Fruit fly (Drosophila melanogaster) whole organism, embryonic: ENCODE data around the gene tHMG1.

ENCODE experiments used
- Asciz ChIP-seq: fragments of 200-800 bp; sonication (Bioruptor generic); optimal IDR thresholded peaks from 2 replicates; lab custom pipeline; 2017; ENCODE audit warnings: missing biosample characterization, mild to moderate bottlenecking, missing genetic modification characterization, missing genetic modification reagents
- Atf6 ChIP-seq: fragments of 200-800 bp; sonication (Bioruptor generic); IDR thresholded peaks from 2 replicates; pipeline ENCODE4 v1.3.6; 2022; ENCODE audit warnings: missing biosample characterization, missing genetic modification characterization
- CG10543 ChIP-seq: fragments of 200-800 bp; sonication (Bioruptor generic); optimal IDR thresholded peaks from 3 replicates; lab custom pipeline; 2017; ENCODE audit warnings: missing biosample characterization, mild to moderate bottlenecking, missing genetic modification characterization, moderate library complexity
- CG11085 ChIP-seq: fragments of 200-800 bp; sonication (Bioruptor generic); IDR thresholded peaks from 2 replicates; pipeline ENCODE4 v1.3.6; 2022; ENCODE audit warnings: missing biosample characterization, missing genetic modification characterization
- CG11247 ChIP-seq: fragments of 200-800 bp; sonication (Bioruptor generic); IDR thresholded peaks from 2 replicates; pipeline ENCODE4 v1.3.6; 2022; ENCODE audit warnings: missing biosample characterization, missing genetic modification characterization
- CG14014 ChIP-seq: fragments of 200-800 bp; sonication (Bioruptor generic); IDR thresholded peaks from 2 replicates; pipeline ENCODE4 v1.3.6; 2022; ENCODE audit warnings: missing biosample characterization, missing genetic modification characterization
- CG14050 ChIP-seq: fragments of 200-800 bp; sonication (Bioruptor generic); IDR thresholded peaks from 3 replicates; pipeline ENCODE4 v1.3.6; 2022; ENCODE audit warnings: missing biosample characterization, missing genetic modification characterization
- CG1647 ChIP-seq: fragments of 200-800 bp; sonication (Bioruptor generic); optimal IDR thresholded peaks from 3 replicates; lab custom pipeline; 2016; ENCODE audit warnings: missing biosample characterization, missing genetic modification characterization
- CG16779 ChIP-seq: fragments of 200-800 bp; sonication (Bioruptor generic); IDR thresholded peaks from 2 replicates; pipeline ENCODE4 v1.3.6; 2022; ENCODE audit warnings: missing biosample characterization, missing genetic modification characterization
- CG17612 ChIP-seq: fragments of 200-800 bp; sonication (Bioruptor generic); IDR thresholded peaks from 2 replicates; pipeline ENCODE4 v1.3.6; 2022; ENCODE audit warnings: missing biosample characterization, missing genetic modification characterization
- CG18619 ChIP-seq: fragments of 200-800 bp; sonication (Bioruptor generic); optimal IDR thresholded peaks from 3 replicates; lab custom pipeline; 2017; ENCODE audit warnings: missing biosample characterization, mild to moderate bottlenecking, missing genetic modification characterization
- CG2129 ChIP-seq: fragments of 200-800 bp; sonication (Bioruptor generic); IDR thresholded peaks from 2 replicates; pipeline ENCODE4 v1.3.6; 2022; ENCODE audit warnings: missing biosample characterization, missing genetic modification characterization; ENCODE audit not compliant: partially characterized antibody
- CG3163 ChIP-seq: fragments of 200-800 bp; sonication (Bioruptor generic); optimal IDR thresholded peaks from 3 replicates; lab custom pipeline; 2016; ENCODE audit warnings: missing biosample characterization, missing genetic modification characterization
- CG3995 ChIP-seq: fragments of 200-800 bp; sonication (Bioruptor generic); optimal IDR thresholded peaks from 3 replicates; lab custom pipeline; 2016; ENCODE audit warnings: missing biosample characterization, missing genetic modification characterization
- CG4282 ChIP-seq: fragments of 200-800 bp; sonication (Bioruptor generic); optimal IDR thresholded peaks from 2 replicates; lab custom pipeline; 2016; ENCODE audit warnings: missing biosample characterization, missing genetic modification characterization
- CG5245 ChIP-seq: fragments of 200-800 bp; sonication (Bioruptor generic); optimal IDR thresholded peaks from 3 replicates; lab custom pipeline; 2016; ENCODE audit warnings: missing biosample characterization, missing genetic modification characterization
- CG6175 ChIP-seq: fragments of 200-800 bp; sonication (Bioruptor generic); IDR thresholded peaks from 3 replicates; pipeline ENCODE4 v1.3.6; 2022; ENCODE audit warnings: missing biosample characterization, missing genetic modification characterization
- D19A ChIP-seq: fragments of 200-800 bp; optimal IDR thresholded peaks from 3 replicates; lab custom pipeline; 2019; ENCODE audit warnings: missing biosample characterization, mild to moderate bottlenecking, missing genetic modification characterization, moderate library complexity
- Elba2 ChIP-seq: fragments of 200-800 bp; sonication (Bioruptor generic); optimal IDR thresholded peaks from 3 replicates; lab custom pipeline; 2016; ENCODE audit warnings: missing biosample characterization, missing genetic modification characterization
- Fer1 ChIP-seq: fragments of 200-800 bp; sonication (Bioruptor generic); optimal IDR thresholded peaks from 2 replicates; lab custom pipeline; 2017; ENCODE audit warnings: missing biosample characterization, mild to moderate bottlenecking, missing genetic modification characterization
- NK7.1 ChIP-seq: fragments of 200-800 bp; sonication (Bioruptor generic); optimal IDR thresholded peaks from 3 replicates; lab custom pipeline; 2016; ENCODE audit warnings: missing biosample characterization, missing genetic modification characterization
- Ravus ChIP-seq: fragments of 200-800 bp; sonication (Bioruptor generic); IDR thresholded peaks from 2 replicates; pipeline ENCODE4 v1.3.6; 2022; ENCODE audit warnings: missing biosample characterization, missing genetic modification characterization
- Scr ChIP-seq: fragments of 200-800 bp; sonication (Bioruptor generic); IDR thresholded peaks from 2 replicates; pipeline ENCODE4 v1.3.6; 2022; ENCODE audit warnings: missing biosample characterization, missing genetic modification characterization; ENCODE audit not compliant: partially characterized antibody
- Sin3A ChIP-seq: fragments of >200 bp; optimal IDR thresholded peaks from 2 replicates; lab custom pipeline; 2018
- Sry-β ChIP-seq: fragments of 200-800 bp; sonication (Bioruptor generic); optimal IDR thresholded peaks from 2 replicates; lab custom pipeline; 2018; ENCODE audit warnings: missing biosample characterization, mild to moderate bottlenecking, missing genetic modification characterization, moderate library complexity
- Xbp1 ChIP-seq: fragments of 200-800 bp; sonication (Bioruptor generic); optimal IDR thresholded peaks from 3 replicates; lab custom pipeline; 2016; ENCODE audit warnings: missing biosample characterization, mild to moderate bottlenecking, missing genetic modification characterization
- YL-1 ChIP-seq: fragments of 200-800 bp; sonication (Bioruptor generic); optimal IDR thresholded peaks from 3 replicates; lab custom pipeline; 2017; ENCODE audit warnings: missing biosample characterization, mild to moderate bottlenecking, missing genetic modification characterization
- ab ChIP-seq: fragments of 200-800 bp; sonication (Bioruptor generic); optimal IDR thresholded peaks from 2 replicates; lab custom pipeline; 2016; ENCODE audit warnings: missing biosample characterization, missing genetic modification characterization
- az2 ChIP-seq: fragments of 200-800 bp; sonication (Bioruptor generic); optimal IDR thresholded peaks from 3 replicates; lab custom pipeline; 2016; ENCODE audit warnings: missing biosample characterization, missing genetic modification characterization
- dimm ChIP-seq: fragments of 200-800 bp; sonication (Bioruptor generic); IDR thresholded peaks from 2 replicates; pipeline ENCODE4 v1.3.6; 2022; ENCODE audit warnings: missing biosample characterization, missing genetic modification characterization
- exex ChIP-seq: fragments of 200-800 bp; sonication (Bioruptor generic); optimal IDR thresholded peaks from 4 replicates; lab custom pipeline; 2018; ENCODE audit warnings: missing biosample characterization, mild to moderate bottlenecking, missing genetic modification characterization, moderate library complexity
- grn ChIP-seq: fragments of 200-800 bp; sonication (Bioruptor generic); optimal IDR thresholded peaks from 3 replicates; lab custom pipeline; 2017; ENCODE audit warnings: missing biosample characterization, missing genetic modification characterization
- ken ChIP-seq: fragments of 200-800 bp; sonication (Bioruptor generic); IDR thresholded peaks from 3 replicates; pipeline ENCODE4 v1.3.6; 2022; ENCODE audit warnings: missing biosample characterization, missing genetic modification characterization
- klu ChIP-seq: fragments of 200-800 bp; sonication (Bioruptor generic); IDR thresholded peaks from 2 replicates; pipeline ENCODE4 v1.3.6; 2022; ENCODE audit warnings: missing biosample characterization, missing genetic modification characterization
- knrl ChIP-seq: fragments of 200-800 bp; sonication (Bioruptor generic); IDR thresholded peaks from 3 replicates; pipeline ENCODE4 v1.3.6; 2022; ENCODE audit warnings: missing biosample characterization, missing genetic modification characterization; ENCODE audit not compliant: partially characterized antibody
- lab ChIP-seq: fragments of 200-800 bp; sonication (Bioruptor generic); optimal IDR thresholded peaks from 3 replicates; lab custom pipeline; 2017; ENCODE audit warnings: missing biosample characterization, missing genetic modification characterization, mild to moderate bottlenecking, moderate library complexity, missing genetic modification reagents
- lola ChIP-seq, 3 experiments: fragments of >200 bp in 2 of 3; fragments of 200-800 bp in 1 of 3; sonication (Bioruptor generic) in 1 of 3; optimal IDR thresholded peaks; 2 replicates each; lab custom pipeline; 2017 to 2019; ENCODE audit warnings: missing biosample characterization in 3 of 3, missing genetic modification characterization in 3 of 3, mild to moderate bottlenecking in 1 of 3, moderate library complexity in 1 of 3
- pan ChIP-seq, 4 experiments: fragments of >200 bp in 3 of 4; fragments of 200-800 bp in 1 of 4; sonication (Bioruptor generic) in 1 of 4; optimal IDR thresholded peaks in 3 of 4; IDR thresholded peaks in 1 of 4; 2 replicates each; pipeline versions ENCODE4 v1.3.6 to Lab custom; 2017 to 2022; ENCODE audit warnings: missing biosample characterization in 2 of 4, missing genetic modification characterization in 2 of 4, mixed read lengths in 1 of 4
- peb ChIP-seq: fragments of 200-800 bp; sonication (Bioruptor generic); IDR thresholded peaks from 2 replicates; pipeline ENCODE4 v1.3.6; 2022; ENCODE audit warnings: missing biosample characterization, missing genetic modification characterization
- sc ChIP-seq, 3 experiments: fragments of >200 bp in 2 of 3; fragments of 200-800 bp in 1 of 3; sonication (Bioruptor generic) in 1 of 3; optimal IDR thresholded peaks; 2 replicates in 2 of 3; 3 replicates in 1 of 3; lab custom pipeline; 2017; ENCODE audit warnings: mild to moderate bottlenecking in 1 of 3, missing biosample characterization in 1 of 3, missing genetic modification characterization in 1 of 3, missing genetic modification reagents in 1 of 3
- slou ChIP-seq: fragments of 200-800 bp; sonication (Bioruptor generic); optimal IDR thresholded peaks from 3 replicates; lab custom pipeline; 2016; ENCODE audit warnings: missing biosample characterization, missing genetic modification characterization
- sob ChIP-seq: fragments of 200-800 bp; sonication (Bioruptor generic); IDR thresholded peaks from 2 replicates; pipeline ENCODE4 v1.3.6; 2022; ENCODE audit warnings: missing biosample characterization, missing genetic modification characterization
- tio ChIP-seq: fragments of 200-800 bp; sonication (Bioruptor generic); optimal IDR thresholded peaks from 2 replicates; lab custom pipeline; 2017; ENCODE audit warnings: missing biosample characterization, missing genetic modification characterization, inconsistent platforms
- tll ChIP-seq, 2 experiments: fragments of 200-800 bp in 1 of 2; fragments of >200 bp in 1 of 2; sonication (Bioruptor generic) in 1 of 2; optimal IDR thresholded peaks; 2 replicates each; lab custom pipeline; 2017 to 2019; ENCODE audit warnings: missing biosample characterization in 2 of 2, missing genetic modification characterization in 2 of 2, mild to moderate bottlenecking in 1 of 2, moderate library complexity in 1 of 2
- vnd ChIP-seq: fragments of 200-800 bp; sonication (Bioruptor generic); IDR thresholded peaks from 3 replicates; pipeline ENCODE4 v1.3.6; 2022; ENCODE audit warnings: missing biosample characterization, missing genetic modification characterization; ENCODE audit not compliant: partially characterized antibody
- z ChIP-seq: fragments of 200-800 bp; sonication (Bioruptor generic); IDR thresholded peaks from 3 replicates; pipeline ENCODE4 v1.3.6; 2022; ENCODE audit warnings: missing biosample characterization, missing genetic modification characterization
- zen ChIP-seq: fragments of 200-800 bp; sonication (Bioruptor generic); optimal IDR thresholded peaks from 3 replicates; lab custom pipeline; 2018; ENCODE audit warnings: missing biosample characterization, mild to moderate bottlenecking, missing genetic modification characterization, moderate library complexity
- zen2 ChIP-seq: fragments of 200-800 bp; sonication (Bioruptor generic); IDR thresholded peaks from 3 replicates; pipeline ENCODE4 v1.3.6; 2022; ENCODE audit warnings: missing biosample characterization, missing genetic modification characterization; ENCODE audit not compliant: partially characterized antibody
- zfh2 ChIP-seq: fragments of 200-800 bp; sonication (Bioruptor generic); optimal IDR thresholded peaks from 2 replicates; lab custom pipeline; 2016; ENCODE audit warnings: missing biosample characterization, missing genetic modification characterization

Gene tHMG1

dm6 chr3R:22447195-22447873 is 44.3 kb upstream of the tHMG1 start, which contains the start of gene CG34288 (continued):
- TF ChIP-seq zen (tag; lab: Kevin White, UChicago) (no peak), az2 (GFP tag; lab: Kevin White, UChicago) (no peak), grn (GFP tag; lab: Kevin White, UChicago) (no peak), Xbp1 (no peak), Sin3A (no peak), pan (optimal IDR thresholded peaks at IDR 0.05; lab: Kevin White, UChicago) (no peak), pan (GFP tag; optimal IDR thresholded peaks at IDR 0.05 in 1 of 2, IDR thresholded peaks at IDR 0.05 in 1 of 2) (peak in 1 of 2 experiments; percentile 37), CG5245 (GFP tag; lab: Kevin White, UChicago) (no peak), CG4282 (no peak), CG10543 (peak; percentile 37), CG18619 (GFP tag; lab: Kevin White, UChicago) (no peak), tio (GFP tag; lab: Kevin White, UChicago) (no peak), Ravus (no peak), Asciz (GFP tag; lab: Kevin White, UChicago) (no peak), CG14050 (no peak), sob (peak; percentile 73), CG3163 (GFP tag; lab: Kevin White, UChicago) (peak; percentile 26), CG11247 (GFP tag; lab: Robert Waterston, UW) (peak; percentile 50; the same call in 1 of the 2 replicates), tll (GFP tag; optimal IDR thresholded peaks at IDR 0.05; lab: Kevin White, UChicago) (no peak), zfh2 (no peak), Atf6 (GFP tag; lab: Robert Waterston, UW) (peak; percentile 68; the same call in 1 of the 2 replicates), YL-1 (GFP tag; lab: Kevin White, UChicago) (no peak), klu (no peak), CG17612 (GFP tag; lab: Robert Waterston, UW) (no peak), zen2 (GFP tag; lab: Robert Waterston, UW) (peak; percentile 3; the same call in 1 of the 3 replicates), vnd (GFP tag; lab: Robert Waterston, UW) (no peak), CG16779 (GFP tag; lab: Robert Waterston, UW) (peak; percentile 80), ab (no peak), ken (GFP tag; lab: Robert Waterston, UW) (peak; percentile 73), CG1647 (GFP tag; lab: Kevin White, UChicago) (no peak), sc (optimal IDR thresholded peaks at IDR 0.05; lab: Kevin White, UChicago) (no peak), sc (GFP tag; optimal IDR thresholded peaks at IDR 0.05; lab: Kevin White, UChicago) (no peak), exex (peak; percentile 99), dimm (GFP tag; lab: Robert Waterston, UW) (no peak), CG11085 (GFP tag; lab: Robert Waterston, UW) (peak; percentile 63), knrl (GFP tag; lab: Robert Waterston, UW) (no peak), NK7.1 (GFP tag; lab: Kevin White, UChicago) (no peak), CG3995 (GFP tag; lab: Kevin White, UChicago) (no peak), slou (GFP tag; lab: Kevin White, UChicago) (no peak), Scr (GFP tag; lab: Robert Waterston, UW) (peak; percentile 26; the same call in 1 of the 2 replicates), CG2129 (GFP tag; lab: Robert Waterston, UW) (no peak), lola (GFP tag; optimal IDR thresholded peaks at IDR 0.05; lab: Kevin White, UChicago) (no peak), Elba2 (no peak), D19A (tag; lab: Kevin White, UChicago) (no peak), peb (no peak), z (GFP tag; lab: Robert Waterston, UW) (no peak), lab (GFP tag; lab: Kevin White, UChicago) (peak; percentile 82), CG6175 (GFP tag; lab: Robert Waterston, UW) (0 out of 3 replicates have a peak, but pooled peaks have one; percentile 36), Fer1 (GFP tag; lab: Kevin White, UChicago) (no peak), CG14014 (peak; percentile 55; the same call in 1 of the 2 replicates), Sry-β (GFP tag; lab: Kevin White, UChicago) (no peak)
